Worm (Caenorhabditis elegans): Measurements from ENCODE around the gene idpc-7.

- TF ChIP-seq daf-12 (tag; optimal IDR thresholded peaks at IDR 0.05), result no peak
- no peak for TF ChIP-seq nhr-77 (tag; optimal IDR thresholded peaks at IDR 0.05)
- TF ChIP-seq lsy-2 (tag; optimal IDR thresholded peaks at IDR 0.05), result no peak
- no peak for TF ChIP-seq unc-39 (tag; optimal IDR thresholded peaks at IDR 0.05)
- TF ChIP-seq aly-2 (tag; optimal IDR thresholded peaks at IDR 0.05), result no peak
- TF ChIP-seq aha-1 (tag), result no peak
- no peak for TF ChIP-seq pha-4 (GFP tag; IDR thresholded peaks at IDR 0.05)
- no peak for TF ChIP-seq pha-4 (tag; optimal IDR thresholded peaks at IDR 0.05)
- TF ChIP-seq nhr-10 (tag; optimal IDR thresholded peaks at IDR 0.05), result no peak
- TF ChIP-seq nhr-41 (GFP tag; IDR thresholded peaks at IDR 0.05), result no peak
Measured at ce11 chrV:9651294-9651693, 32.5 kb upstream of the idpc-7 start, which contains the start of gene T06E4.21.

All from whole organism, L4 larva.